Fruit fly (Drosophila melanogaster) whole organism, embryonic: ENCODE measurements around the gene ATPsynG.
A peak's percentile ranks its signal among the peaks of the same experiment; 100 is the strongest.

Experiments
- B-H1 ChIP-seq: fragments of 200-800 bp; sonication (Bioruptor generic); IDR thresholded peaks from 3 replicates; pipeline ENCODE4 v1.3.6; 2022; ENCODE audit warnings: missing biosample characterization, missing genetic modification characterization
- B-H2 ChIP-seq: fragments of 200-800 bp; sonication (Bioruptor generic); optimal IDR thresholded peaks from 2 replicates; lab custom pipeline; 2018; ENCODE audit warnings: missing biosample characterization, mild to moderate bottlenecking, missing genetic modification characterization
- BEAF-32 ChIP-seq: fragments of 200-800 bp; sonication (Bioruptor generic); optimal IDR thresholded peaks from 3 replicates; lab custom pipeline; 2017; ENCODE audit warnings: missing biosample characterization, missing genetic modification characterization, mild to moderate bottlenecking, moderate library complexity, missing genetic modification reagents
- CG15601 ChIP-seq: fragments of 200-800 bp; sonication (Bioruptor generic); optimal IDR thresholded peaks from 3 replicates; lab custom pipeline; 2019; ENCODE audit warnings: missing biosample characterization, mild to moderate bottlenecking, missing genetic modification characterization, moderate library complexity
- CG1602 ChIP-seq: fragments of 200-800 bp; sonication (Bioruptor generic); optimal IDR thresholded peaks from 3 replicates; lab custom pipeline; 2016; ENCODE audit warnings: missing biosample characterization, missing genetic modification characterization
- CG1603 ChIP-seq: fragments of 200-800 bp; sonication (Bioruptor generic); optimal IDR thresholded peaks from 2 replicates; lab custom pipeline; 2019; ENCODE audit warnings: missing biosample characterization, mild to moderate bottlenecking, missing genetic modification characterization, moderate library complexity
- CG17568 ChIP-seq: fragments of 200-800 bp; sonication (Bioruptor generic); optimal IDR thresholded peaks from 2 replicates; lab custom pipeline; 2018; ENCODE audit warnings: missing biosample characterization, mild to moderate bottlenecking, missing genetic modification characterization, moderate library complexity
- CG17612 ChIP-seq: fragments of 200-800 bp; sonication (Bioruptor generic); IDR thresholded peaks from 2 replicates; pipeline ENCODE4 v1.3.6; 2022; ENCODE audit warnings: missing biosample characterization, missing genetic modification characterization
- CG1792 ChIP-seq: fragments of 200-800 bp; sonication (Bioruptor generic); optimal IDR thresholded peaks from 2 replicates; lab custom pipeline; 2016; ENCODE audit warnings: missing biosample characterization, missing genetic modification characterization
- CG18599 ChIP-seq: fragments of 200-800 bp; sonication (Bioruptor generic); optimal IDR thresholded peaks from 3 replicates; lab custom pipeline; 2017; ENCODE audit warnings: missing biosample characterization, missing genetic modification characterization, mild to moderate bottlenecking, moderate library complexity, missing genetic modification reagents
- CG3065 ChIP-seq: fragments of 200-800 bp; sonication (Bioruptor generic); optimal IDR thresholded peaks from 2 replicates; lab custom pipeline; 2016; ENCODE audit warnings: missing biosample characterization, missing genetic modification characterization
- CG6175 ChIP-seq: fragments of 200-800 bp; sonication (Bioruptor generic); IDR thresholded peaks from 3 replicates; pipeline ENCODE4 v1.3.6; 2022; ENCODE audit warnings: missing biosample characterization, missing genetic modification characterization
- CG6813 ChIP-seq: fragments of 200-800 bp; sonication (Bioruptor generic); optimal IDR thresholded peaks from 2 replicates; lab custom pipeline; 2017; ENCODE audit warnings: missing biosample characterization, missing genetic modification characterization, mild to moderate bottlenecking, moderate library complexity, missing genetic modification reagents
- CG6854 ChIP-seq: fragments of 200-800 bp; sonication (Bioruptor generic); optimal IDR thresholded peaks from 3 replicates; lab custom pipeline; 2017; ENCODE audit warnings: missing biosample characterization, mild to moderate bottlenecking, missing genetic modification characterization
- CG8388 ChIP-seq: fragments of 200-800 bp; sonication (Bioruptor generic); optimal IDR thresholded peaks from 2 replicates; lab custom pipeline; 2019; ENCODE audit warnings: missing biosample characterization, mild to moderate bottlenecking, missing genetic modification characterization, moderate library complexity
- CG9797 ChIP-seq: fragments of 200-800 bp; sonication (Bioruptor generic); optimal IDR thresholded peaks from 3 replicates; lab custom pipeline; 2018; ENCODE audit warnings: missing biosample characterization, mild to moderate bottlenecking, missing genetic modification characterization
- CG9876 ChIP-seq: fragments of 200-800 bp; sonication (Bioruptor generic); optimal IDR thresholded peaks from 2 replicates; lab custom pipeline; 2016; ENCODE audit warnings: missing biosample characterization, missing genetic modification characterization
- CoRest ChIP-seq: fragments of 200-800 bp; sonication (Bioruptor generic); optimal IDR thresholded peaks from 3 replicates; lab custom pipeline; 2018; ENCODE audit warnings: missing biosample characterization, mild to moderate bottlenecking, missing genetic modification characterization, moderate library complexity
- CrebB ChIP-seq: fragments of 200-800 bp; sonication (Bioruptor generic); optimal IDR thresholded peaks from 3 replicates; lab custom pipeline; 2018; ENCODE audit warnings: missing biosample characterization, mild to moderate bottlenecking, missing genetic modification characterization
- H2.0 ChIP-seq: fragments of 200-800 bp; sonication (Bioruptor generic); IDR thresholded peaks from 2 replicates; pipeline ENCODE4 v1.3.6; 2022; ENCODE audit warnings: missing biosample characterization, missing genetic modification characterization
- HHEX ChIP-seq: fragments of 200-800 bp; sonication (Bioruptor generic); optimal IDR thresholded peaks from 3 replicates; lab custom pipeline; 2017; ENCODE audit warnings: missing biosample characterization, mild to moderate bottlenecking, missing genetic modification characterization, missing genetic modification reagents
- Hr3 ChIP-seq: fragments of 200-800 bp; sonication (Bioruptor generic); optimal IDR thresholded peaks from 3 replicates; lab custom pipeline; 2016; ENCODE audit warnings: missing biosample characterization, missing genetic modification characterization
- Kr ChIP-seq: fragments of 200-800 bp; sonication (Bioruptor generic); optimal IDR thresholded peaks from 2 replicates; lab custom pipeline; 2017; ENCODE audit warnings: missing biosample characterization, mild to moderate bottlenecking, missing genetic modification characterization
- Mrtf ChIP-seq: fragments of 200-800 bp; sonication (Bioruptor generic); IDR thresholded peaks from 3 replicates; pipeline ENCODE4 v1.3.6; 2022; ENCODE audit warnings: missing biosample characterization, missing genetic modification characterization
- Ravus ChIP-seq: fragments of 200-800 bp; sonication (Bioruptor generic); IDR thresholded peaks from 2 replicates; pipeline ENCODE4 v1.3.6; 2022; ENCODE audit warnings: missing biosample characterization, missing genetic modification characterization
- Sin3A ChIP-seq: fragments of >200 bp; optimal IDR thresholded peaks from 2 replicates; lab custom pipeline; 2018
- Sox100B ChIP-seq: fragments of 200-800 bp; sonication (Bioruptor generic); optimal IDR thresholded peaks from 3 replicates; lab custom pipeline; 2018; ENCODE audit warnings: missing biosample characterization, mild to moderate bottlenecking, missing genetic modification characterization
- Taf1 ChIP-seq: fragments of 200-800 bp; sonication (Bioruptor generic); IDR thresholded peaks from 2 replicates; pipeline ENCODE4 v1.3.6; 2022; ENCODE audit warnings: missing biosample characterization, missing genetic modification characterization
- Usf ChIP-seq: fragments of 200-800 bp; sonication (Bioruptor generic); optimal IDR thresholded peaks from 2 replicates; lab custom pipeline; 2017; ENCODE audit warnings: missing genotype, missing biosample characterization, missing genetic modification characterization
- az2 ChIP-seq: fragments of 200-800 bp; sonication (Bioruptor generic); optimal IDR thresholded peaks from 3 replicates; lab custom pipeline; 2016; ENCODE audit warnings: missing biosample characterization, missing genetic modification characterization
- bbx ChIP-seq: fragments of 200-800 bp; sonication (Bioruptor generic); IDR thresholded peaks from 2 replicates; pipeline ENCODE4 v1.3.6; 2022; ENCODE audit warnings: missing biosample characterization, missing genetic modification characterization; ENCODE audit not compliant: partially characterized antibody
- caup ChIP-seq: fragments of 200-800 bp; sonication (Bioruptor generic); optimal IDR thresholded peaks from 3 replicates; lab custom pipeline; 2017; ENCODE audit warnings: missing biosample characterization, mild to moderate bottlenecking, missing genetic modification characterization, moderate library complexity; ENCODE audit not compliant: severe bottlenecking
- chinmo ChIP-seq: fragments of 200-800 bp; sonication (Bioruptor generic); IDR thresholded peaks from 4 replicates; pipeline ENCODE4 v1.3.6; 2022; ENCODE audit warnings: missing biosample characterization, missing genetic modification characterization; ENCODE audit not compliant: partially characterized antibody
- corto ChIP-seq: fragments of 200-800 bp; sonication (Bioruptor generic); optimal IDR thresholded peaks from 2 replicates; lab custom pipeline; 2016; ENCODE audit warnings: missing biosample characterization, mild to moderate bottlenecking, missing genetic modification characterization, moderate library complexity
- dan ChIP-seq: fragments of 200-800 bp; sonication (Bioruptor generic); IDR thresholded peaks from 2 replicates; pipeline ENCODE4 v1.3.6; 2022; ENCODE audit warnings: missing biosample characterization, missing genetic modification characterization
- ems ChIP-seq: fragments of 200-800 bp; sonication (Bioruptor generic); optimal IDR thresholded peaks from 3 replicates; lab custom pipeline; 2016; ENCODE audit warnings: missing biosample characterization, missing genetic modification characterization
- gsb ChIP-seq: fragments of 200-800 bp; sonication (Bioruptor generic); IDR thresholded peaks from 2 replicates; pipeline ENCODE4 v1.3.6; 2022; ENCODE audit warnings: missing biosample characterization, missing genetic modification characterization
- hbn ChIP-seq: fragments of 200-800 bp; sonication (Bioruptor generic); IDR thresholded peaks from 2 replicates; pipeline ENCODE4 v1.3.6; 2022; ENCODE audit warnings: missing biosample characterization, missing genetic modification characterization; ENCODE audit not compliant: partially characterized antibody
- hkb ChIP-seq, 2 experiments: fragments of 200-800 bp in 1 of 2; fragments of >200 bp in 1 of 2; sonication (Bioruptor generic) in 1 of 2; IDR thresholded peaks in 1 of 2; optimal IDR thresholded peaks in 1 of 2; 2 replicates each; pipeline versions ENCODE4 v1.3.6 to Lab custom; 2017 to 2022; ENCODE audit warnings: missing biosample characterization in 1 of 2, missing genetic modification characterization in 1 of 2
- insv ChIP-seq, 2 experiments: fragments of 200-800 bp; sonication (Bioruptor generic); optimal IDR thresholded peaks; 3 replicates each; lab custom pipeline; 2016 to 2018; ENCODE audit warnings: missing biosample characterization in 2 of 2, missing genetic modification characterization in 2 of 2
- maf-S ChIP-seq: fragments of 200-800 bp; sonication (Bioruptor generic); optimal IDR thresholded peaks from 2 replicates; lab custom pipeline; 2016; ENCODE audit warnings: missing biosample characterization, missing genetic modification characterization
- mam ChIP-seq: fragments of 200-800 bp; sonication (Bioruptor generic); optimal IDR thresholded peaks from 3 replicates; lab custom pipeline; 2016; ENCODE audit warnings: missing biosample characterization, missing genetic modification characterization
- otp ChIP-seq: fragments of 200-800 bp; sonication (Bioruptor generic); IDR thresholded peaks from 3 replicates; pipeline ENCODE4, ENCODE4 v1.3.6; 2022; ENCODE audit warnings: missing biosample characterization, missing genetic modification characterization
- pita ChIP-seq: fragments of 200-800 bp; sonication (Bioruptor generic); optimal IDR thresholded peaks from 2 replicates; lab custom pipeline; 2017; ENCODE audit warnings: missing biosample characterization, mild to moderate bottlenecking, missing genetic modification characterization
- run ChIP-seq: fragments of 200-800 bp; sonication (Bioruptor generic); optimal IDR thresholded peaks from 3 replicates; lab custom pipeline; 2018; ENCODE audit warnings: missing biosample characterization, mild to moderate bottlenecking, missing genetic modification characterization
- stc ChIP-seq: fragments of 200-800 bp; sonication (Bioruptor generic); IDR thresholded peaks from 2 replicates; pipeline ENCODE4 v1.3.6; 2022; ENCODE audit warnings: missing biosample characterization, missing genetic modification characterization
- tgo ChIP-seq: fragments of 200-800 bp; sonication (Bioruptor generic); IDR thresholded peaks from 3 replicates; pipeline ENCODE4 v1.3.6; 2022; ENCODE audit warnings: missing biosample characterization, missing genetic modification characterization
- unpg ChIP-seq: fragments of 200-800 bp; sonication (Bioruptor generic); optimal IDR thresholded peaks from 3 replicates; lab custom pipeline; 2018; ENCODE audit warnings: missing biosample characterization, mild to moderate bottlenecking, missing genetic modification characterization, moderate library complexity
- vfl ChIP-seq: fragments of 200-800 bp; sonication (Bioruptor generic); optimal IDR thresholded peaks from 2 replicates; lab custom pipeline; 2016; ENCODE audit warnings: missing biosample characterization, missing genetic modification characterization
- wdn ChIP-seq: fragments of 200-800 bp; sonication (Bioruptor generic); IDR thresholded peaks from 2 replicates; pipeline ENCODE4 v1.3.6; 2022; ENCODE audit warnings: missing biosample characterization, missing genetic modification characterization

Gene ATPsynG

dm6 chr2L:11010999-11011398 is 34.8 kb upstream of the ATPsynG start, which contains the start of the genes Art8 and dUTPase:
Gene Art8, minus strand, starts transcription at chr2L:11011086.
Gene dUTPase, plus strand, starts transcription at chr2L:11011312.
- TF ChIP-seq CG8388 (GFP tag; lab: Kevin White, UChicago): peak; percentile 65
- TF ChIP-seq wdn (GFP tag; lab: Robert Waterston, UW): peak; percentile 30; the same call in 1 of the 2 replicates
- no peak for TF ChIP-seq Sox100B (GFP tag; lab: Kevin White, UChicago)
- TF ChIP-seq CG1602 (GFP tag; lab: Kevin White, UChicago): peak; percentile 74
- 0 out of 4 replicates have a peak, but pooled peaks have one; percentile 32 for TF ChIP-seq chinmo (GFP tag; lab: Robert Waterston, UW)
- TF ChIP-seq tgo (GFP tag; lab: Robert Waterston, UW): peak; percentile 42
- peak; percentile 75 for TF ChIP-seq Hr3 (GFP tag; lab: Kevin White, UChicago)
- TF ChIP-seq run (tag; lab: Kevin White, UChicago): no peak
- TF ChIP-seq CG15601 (tag; lab: Kevin White, UChicago): peak; percentile 66
- no peak for TF ChIP-seq ems
- TF ChIP-seq gsb (GFP tag; lab: Robert Waterston, UW): no peak
- no peak for TF ChIP-seq hkb (optimal IDR thresholded peaks at IDR 0.05; lab: Kevin White, UChicago)
- peak; percentile 57; the same call in 1 of the 2 replicates for TF ChIP-seq hkb (GFP tag; IDR thresholded peaks at IDR 0.05; lab: Robert Waterston, UW)
- no peak for TF ChIP-seq CG18599 (GFP tag; lab: Kevin White, UChicago)
- TF ChIP-seq mam (GFP tag; lab: Kevin White, UChicago): peak; percentile 46
- TF ChIP-seq dan (GFP tag; lab: Robert Waterston, UW): no peak
- TF ChIP-seq hbn: peak; percentile 85
- TF ChIP-seq BEAF-32 (GFP tag; lab: Kevin White, UChicago): peak; percentile 92
- peak; percentile 75 for TF ChIP-seq unpg (GFP tag; lab: Kevin White, UChicago)
- no peak for TF ChIP-seq Ravus (GFP tag; lab: Robert Waterston, UW)
- TF ChIP-seq CoRest: peak; percentile 82
- TF ChIP-seq CG6854 (GFP tag; lab: Kevin White, UChicago): no peak
- no peak for TF ChIP-seq B-H1 (GFP tag; lab: Robert Waterston, UW)
- peak; percentile 30 for TF ChIP-seq CG1603 (tag; lab: Kevin White, UChicago)
- no peak for TF ChIP-seq CG6813 (GFP tag; lab: Kevin White, UChicago)
- TF ChIP-seq CG9797: peak; percentile 74
- no peak for TF ChIP-seq Kr
- TF ChIP-seq CG1792 (GFP tag; lab: Kevin White, UChicago): no peak
- TF ChIP-seq Sin3A (lab: Kevin White, UChicago): peak; percentile 25
- no peak for TF ChIP-seq pita (GFP tag; lab: Kevin White, UChicago)
- peak; percentile 48 for TF ChIP-seq vfl (GFP tag; lab: Kevin White, UChicago)
- peak; percentile 3 for TF ChIP-seq maf-S (GFP tag; lab: Kevin White, UChicago)
- TF ChIP-seq CG17612 (GFP tag; lab: Robert Waterston, UW): no peak
- TF ChIP-seq Mrtf (GFP tag; lab: Robert Waterston, UW): no peak; the same call in 2 of the 3 replicates
- peak; percentile 61 for TF ChIP-seq caup
- peak; percentile 53 for TF ChIP-seq H2.0 (GFP tag; lab: Robert Waterston, UW)
- peak; percentile 68 for TF ChIP-seq B-H2 (GFP tag; lab: Kevin White, UChicago)
- peak; percentile 47 for TF ChIP-seq CrebB (tag; lab: Kevin White, UChicago)
- TF ChIP-seq Usf (GFP tag; lab: Kevin White, UChicago): no peak
- TF ChIP-seq CG3065 (GFP tag; lab: Kevin White, UChicago): peak; percentile 48
- no peak for TF ChIP-seq CG17568 (GFP tag; lab: Kevin White, UChicago)
- peak; percentile 79 for TF ChIP-seq bbx (GFP tag; lab: Robert Waterston, UW)
- no peak for TF ChIP-seq CG6175 (GFP tag; lab: Robert Waterston, UW)
- peak; percentile 74 for TF ChIP-seq corto (GFP tag; lab: Kevin White, UChicago)
- TF ChIP-seq stc (GFP tag; lab: Robert Waterston, UW): peak; percentile 54; the same call in 1 of the 2 replicates
- TF ChIP-seq Taf1: peak; percentile 62
- TF ChIP-seq CG9876 (GFP tag; lab: Kevin White, UChicago): peak; percentile 10
- TF ChIP-seq insv (GFP tag; optimal IDR thresholded peaks at IDR 0.05; lab: Kevin White, UChicago): peak in 1 of 2 experiments; percentile 25
- peak; percentile 35; the same call in 1 of the 3 replicates for TF ChIP-seq otp
- TF ChIP-seq HHEX: peak; percentile 30
- TF ChIP-seq az2: peak; percentile 76
